Worm (Caenorhabditis elegans) whole organism, L2 larva: Measurements from ENCODE around the gene C15H9.4.

Experiments
- elt-3 ChIP-seq: sonication (generic microtip); optimal IDR thresholded peaks from 2 replicates; lab custom pipeline; 2017; ENCODE audit warnings: missing biosample characterization, missing genetic modification characterization
- fos-1 ChIP-seq: fragments of 150-350 bp; optimal IDR thresholded peaks from 2 replicates; lab custom pipeline; 2014; ENCODE audit warnings: missing biosample characterization, missing genetic modification characterization
- mab-5 ChIP-seq: fragments of 150-350 bp; optimal IDR thresholded peaks from 2 replicates; lab custom pipeline; 2014; ENCODE audit warnings: missing biosample characterization, missing genetic modification characterization
- nhr-77 ChIP-seq: fragments of 150-350 bp; optimal IDR thresholded peaks from 2 replicates; lab custom pipeline; 2014; ENCODE audit warnings: missing biosample characterization, missing genetic modification characterization
- skn-1 ChIP-seq: sonication (generic microtip); optimal IDR thresholded peaks from 2 replicates; lab custom pipeline; 2017; ENCODE audit warnings: missing biosample characterization, missing genetic modification characterization
- sma-3 ChIP-seq: sonication (generic microtip); optimal IDR thresholded peaks from 2 replicates; lab custom pipeline; 2016; ENCODE audit warnings: missing genetic modification reagents, missing genetic modification characterization, missing compliant biosample characterization
- snpc-4 ChIP-seq: fragments of 150-350 bp; optimal IDR thresholded peaks from 2 replicates; lab custom pipeline; 2014; ENCODE audit warnings: missing biosample characterization, missing genetic modification characterization
- unc-62 ChIP-seq: fragments of 150-350 bp; optimal IDR thresholded peaks from 2 replicates; lab custom pipeline; 2014; ENCODE audit warnings: missing biosample characterization, missing genetic modification reagents, missing genetic modification characterization
- ztf-4 ChIP-seq: fragments of 150-350 bp; optimal IDR thresholded peaks from 2 replicates; lab custom pipeline; 2014; ENCODE audit warnings: missing biosample characterization, missing genetic modification characterization

DNA sequence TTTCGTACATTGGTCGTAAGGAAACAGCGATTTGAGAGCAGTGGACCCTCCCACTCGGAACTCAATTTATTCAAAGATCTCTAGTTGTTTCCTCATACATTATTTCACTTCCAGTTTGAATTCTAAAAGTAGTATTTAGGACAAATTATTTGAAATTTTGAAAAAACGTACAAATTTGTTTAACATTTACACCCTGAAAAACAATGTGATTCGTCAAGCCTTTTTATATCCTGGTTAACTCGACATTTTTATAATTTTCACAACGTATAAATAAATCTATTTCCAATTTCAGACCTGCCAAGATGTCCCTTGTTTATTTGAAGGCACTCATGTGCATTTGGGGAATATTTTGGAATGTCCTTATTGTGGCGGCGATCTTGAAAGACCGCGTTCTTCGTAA lies 18.1 kb downstream of the C15H9.4 start, which contains the start of gene C15H9.3:
- TF ChIP-seq mab-5 (tag; lab: Kevin White, UChicago) (no peak), unc-62 (GFP tag; lab: Kevin White, UChicago) (no peak), elt-3 (tag; lab: Kevin White, UChicago) (no peak), ztf-4 (tag; lab: Kevin White, UChicago) (no peak), nhr-77 (tag; lab: Kevin White, UChicago) (no peak), sma-3 (no peak), fos-1 (tag; lab: Kevin White, UChicago) (no peak), snpc-4 (no peak), skn-1 (tag; lab: Kevin White, UChicago) (no peak)
